Fruit fly (Drosophila melanogaster): Measurements from ENCODE around the gene CG14907.

dm6 chr3R:16614241-16614640 is 37.9 kb downstream of the CG14907 start, which contains the start of gene CG10340:
- TF ChIP-seq tai (GFP tag; optimal IDR thresholded peaks at IDR 0.05): no peak
- TF ChIP-seq usp (GFP tag; optimal IDR thresholded peaks at IDR 0.05): no peak
- no peak for TF ChIP-seq Hr78 (GFP tag; optimal IDR thresholded peaks at IDR 0.05)
- TF ChIP-seq br (GFP tag; optimal IDR thresholded peaks at IDR 0.05): no peak
- TF ChIP-seq psq (GFP tag; optimal IDR thresholded peaks at IDR 0.05): no peak
- no peak for TF ChIP-seq Jra (GFP tag; optimal IDR thresholded peaks at IDR 0.05)
- TF ChIP-seq N (GFP tag; optimal IDR thresholded peaks at IDR 0.05): no peak
- TF ChIP-seq pan (optimal IDR thresholded peaks at IDR 0.05): no peak
- TF ChIP-seq lola (GFP tag; optimal IDR thresholded peaks at IDR 0.05): no peak
